Worm (Caenorhabditis elegans) whole organism, L1 larva: Measurements from ENCODE around the gene srh-35.

Source experiments
- C04F5.9 ChIP-seq: sonication (generic microtip); optimal IDR thresholded peaks from 2 replicates; lab custom pipeline; 2016; ENCODE audit warnings: missing genetic modification characterization, missing compliant biosample characterization
- C16A3.4 ChIP-seq: fragments of 150-350 bp; optimal IDR thresholded peaks from 2 replicates; lab custom pipeline; 2014; ENCODE audit warnings: missing biosample characterization, missing genetic modification characterization
- Y116A8C.19 ChIP-seq: sonication (generic microtip); optimal IDR thresholded peaks from 2 replicates; lab custom pipeline; 2016; ENCODE audit warnings: missing compliant biosample characterization, missing genetic modification characterization, borderline replicate concordance
- aly-2 ChIP-seq: fragments of 150-350 bp; optimal IDR thresholded peaks from 2 replicates; lab custom pipeline; 2014; ENCODE audit warnings: missing biosample characterization, missing genetic modification characterization
- blmp-1 ChIP-seq: fragments of 150-350 bp; optimal IDR thresholded peaks from 2 replicates; lab custom pipeline; 2014; ENCODE audit warnings: missing biosample characterization, missing genetic modification characterization
- ceh-8 ChIP-seq: fragments of 200-800 bp; sonication (Bioruptor generic); optimal IDR thresholded peaks from 2 replicates; lab custom pipeline; 2018; ENCODE audit warnings: mild to moderate bottlenecking, missing genetic modification characterization, moderate library complexity, missing compliant biosample characterization
- ceh-90 ChIP-seq: sonication (generic microtip); optimal IDR thresholded peaks from 2 replicates; lab custom pipeline; 2016; ENCODE audit warnings: missing genetic modification characterization, missing compliant biosample characterization
- dsc-1 ChIP-seq: sonication (generic microtip); optimal IDR thresholded peaks from 2 replicates; lab custom pipeline; 2016; ENCODE audit warnings: mild to moderate bottlenecking, missing genetic modification characterization, missing compliant biosample characterization
- efl-1 ChIP-seq, 4 experiments: fragments of 150-350 bp; optimal IDR thresholded peaks in 3 of 4; peaks in 1 of 4; 1 replicate in 1 of 4; 2 replicates in 3 of 4; lab custom pipeline; 2014; ENCODE audit warnings: missing biosample characterization in 2 of 4, missing genetic modification characterization in 2 of 4, missing genetic modification reagents in 2 of 4
- efl-3 ChIP-seq: fragments of 200-800 bp; sonication (Bioruptor generic); optimal IDR thresholded peaks from 2 replicates; lab custom pipeline; 2018; ENCODE audit warnings: mild to moderate bottlenecking, missing genetic modification characterization, missing compliant biosample characterization
- egl-13 ChIP-seq: sonication (generic microtip); optimal IDR thresholded peaks from 2 replicates; lab custom pipeline; 2016; ENCODE audit warnings: missing genotype, missing genetic modification reagents, missing genetic modification characterization, missing compliant biosample characterization
- egl-27 ChIP-seq, 2 experiments: fragments of 150-350 bp in 1 of 2; sonication (generic microtip); optimal IDR thresholded peaks; 3 replicates each; lab custom pipeline; 2017 to 2018; ENCODE audit warnings: missing biosample characterization in 2 of 2, missing genetic modification characterization in 2 of 2, missing genetic modification reagents in 2 of 2
- fkh-10 ChIP-seq: sonication (generic microtip); optimal IDR thresholded peaks from 2 replicates; lab custom pipeline; 2017; ENCODE audit warnings: missing biosample characterization, missing genetic modification reagents, missing genetic modification characterization
- fkh-4 ChIP-seq: sonication (generic microtip); optimal IDR thresholded peaks from 2 replicates; lab custom pipeline; 2016; ENCODE audit warnings: missing compliant biosample characterization, missing genetic modification characterization, borderline replicate concordance
- fkh-8 ChIP-seq: sonication (generic microtip); optimal IDR thresholded peaks from 2 replicates; lab custom pipeline; 2016; ENCODE audit warnings: mild to moderate bottlenecking, missing genetic modification characterization, missing compliant biosample characterization
- fos-1 ChIP-seq: fragments of 150-350 bp; optimal IDR thresholded peaks from 2 replicates; lab custom pipeline; 2014; ENCODE audit warnings: missing biosample characterization, missing genetic modification characterization
- grh-1 ChIP-seq: fragments of 200-800 bp; sonication (Bioruptor generic); IDR thresholded peaks from 2 replicates; pipeline ENCODE4 v1.3.6; 2022; ENCODE audit warnings: missing genetic modification reagents, missing genetic modification characterization, missing compliant biosample characterization
- hpl-2 ChIP-seq: fragments of 150-350 bp; optimal IDR thresholded peaks from 2 replicates; lab custom pipeline; 2014; ENCODE audit warnings: missing biosample characterization, missing genetic modification reagents, missing genetic modification characterization
- jun-1 ChIP-seq: fragments of 150-350 bp; optimal IDR thresholded peaks from 2 replicates; lab custom pipeline; 2014; ENCODE audit warnings: missing biosample characterization, missing genetic modification reagents, missing genetic modification characterization
- lin-13 ChIP-seq: fragments of 150-350 bp; optimal IDR thresholded peaks from 2 replicates; lab custom pipeline; 2014; ENCODE audit warnings: missing biosample characterization, missing genetic modification reagents, missing genetic modification characterization
- mab-9 ChIP-seq: fragments of 200-800 bp; sonication (Bioruptor generic); IDR thresholded peaks from 2 replicates; pipeline ENCODE4 v1.3.6; 2022; ENCODE audit warnings: missing genetic modification reagents, missing genetic modification characterization, missing compliant biosample characterization
- mdl-1 ChIP-seq, 2 experiments: fragments of 150-350 bp; optimal IDR thresholded peaks; 2 replicates each; lab custom pipeline; 2014 to 2017; ENCODE audit warnings: missing biosample characterization in 2 of 2, missing genetic modification characterization in 2 of 2, inconsistent platforms in 1 of 2
- mep-1 ChIP-seq: fragments of 150-350 bp; optimal IDR thresholded peaks from 2 replicates; lab custom pipeline; 2014; ENCODE audit warnings: missing biosample characterization, missing genetic modification characterization
- nhr-12 ChIP-seq: sonication (generic microtip); optimal IDR thresholded peaks from 2 replicates; lab custom pipeline; 2017; ENCODE audit warnings: missing biosample characterization, missing genetic modification characterization
- nhr-20 ChIP-seq: sonication (generic microtip); optimal IDR thresholded peaks from 2 replicates; lab custom pipeline; 2016; ENCODE audit warnings: mild to moderate bottlenecking, missing genetic modification characterization, missing compliant biosample characterization
- nhr-28 ChIP-seq: fragments of 150-350 bp; optimal IDR thresholded peaks from 2 replicates; lab custom pipeline; 2014; ENCODE audit warnings: missing biosample characterization, missing genetic modification characterization
- nhr-71 ChIP-seq: sonication (generic microtip); optimal IDR thresholded peaks from 2 replicates; lab custom pipeline; 2016; ENCODE audit warnings: mild to moderate bottlenecking, missing genetic modification characterization, moderate library complexity, missing compliant biosample characterization
- nhr-84 ChIP-seq: sonication (generic microtip); optimal IDR thresholded peaks from 2 replicates; lab custom pipeline; 2017; ENCODE audit warnings: missing biosample characterization, missing genetic modification characterization
- nhr-85 ChIP-seq: sonication (generic microtip); peaks from one replicate; lab custom pipeline; 2016; ENCODE audit warnings: missing genetic modification characterization, inconsistent platforms, missing compliant biosample characterization
- pag-3 ChIP-seq: sonication (generic microtip); optimal IDR thresholded peaks from 2 replicates; lab custom pipeline; 2017; ENCODE audit warnings: missing genetic modification characterization, mild to moderate bottlenecking, missing compliant biosample characterization, antibody characterized with exemption, borderline replicate concordance; ENCODE audit not compliant: insufficient read depth
- pax-3 ChIP-seq: fragments of 200-800 bp; sonication (Bioruptor generic); optimal IDR thresholded peaks from 2 replicates; lab custom pipeline; 2018; ENCODE audit warnings: mild to moderate bottlenecking, missing genetic modification characterization, moderate library complexity, missing compliant biosample characterization
- pqm-1 ChIP-seq: sonication (generic microtip); optimal IDR thresholded peaks from 3 replicates; lab custom pipeline; 2017; ENCODE audit warnings: missing biosample characterization, missing genetic modification characterization
- snu-23 ChIP-seq: sonication (generic microtip); optimal IDR thresholded peaks from 2 replicates; lab custom pipeline; 2016; ENCODE audit warnings: missing genetic modification characterization, missing compliant biosample characterization
- sptf-1 ChIP-seq: fragments of 150-350 bp; optimal IDR thresholded peaks from 2 replicates; lab custom pipeline; 2014; ENCODE audit warnings: missing biosample characterization, missing genetic modification characterization
- sup-37 ChIP-seq: fragments of 200-800 bp; sonication (Bioruptor generic); optimal IDR thresholded peaks from 2 replicates; lab custom pipeline; 2018; ENCODE audit warnings: mild to moderate bottlenecking, missing genetic modification characterization, missing compliant biosample characterization
- unc-62 ChIP-seq: fragments of 150-350 bp; optimal IDR thresholded peaks from 2 replicates; lab custom pipeline; 2014; ENCODE audit warnings: missing biosample characterization, missing genetic modification reagents, missing genetic modification characterization
- unc-98 ChIP-seq: fragments of 200-800 bp; sonication (Bioruptor generic); IDR thresholded peaks from 2 replicates; pipeline ENCODE4 v1.3.6; 2022; ENCODE audit warnings: missing genetic modification characterization, missing compliant biosample characterization
- vab-15 ChIP-seq: sonication (generic microtip); optimal IDR thresholded peaks from 2 replicates; lab custom pipeline; 2017; ENCODE audit warnings: missing genotype, mild to moderate bottlenecking, missing genetic modification characterization, missing compliant biosample characterization
- ztf-4 ChIP-seq: fragments of 150-350 bp; optimal IDR thresholded peaks from 2 replicates; lab custom pipeline; 2014; ENCODE audit warnings: missing biosample characterization, missing genetic modification characterization

srh-35 gene

DNA sequence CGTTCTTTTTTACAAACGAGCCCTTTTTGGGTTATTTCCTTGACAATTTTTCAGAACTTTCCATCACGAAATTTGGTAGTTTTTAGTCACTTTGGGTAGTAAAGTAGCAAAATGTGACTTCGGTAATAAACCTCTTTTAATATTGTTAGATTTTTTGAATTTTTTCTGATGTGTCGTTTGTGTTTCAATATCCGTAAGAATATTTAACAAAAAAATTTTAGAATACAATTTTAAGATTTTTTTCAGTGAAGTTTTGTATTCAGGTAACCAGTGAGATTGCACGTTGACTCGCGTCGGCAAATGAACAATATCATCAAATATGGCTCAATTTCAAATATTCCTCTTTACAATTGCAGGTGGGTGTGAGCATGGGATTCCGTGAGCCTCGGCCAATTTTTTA lies 23.6 kb upstream of the srh-35 start, which contains the start of gene srt-31:
TSS of gene srt-31 (plus strand) at position 301 of the 400 bp plus-strand sequence.
- no peak for TF ChIP-seq sptf-1
- TF ChIP-seq Y116A8C.19 (tag; lab: Kevin White, UChicago) = no peak

DNA sequence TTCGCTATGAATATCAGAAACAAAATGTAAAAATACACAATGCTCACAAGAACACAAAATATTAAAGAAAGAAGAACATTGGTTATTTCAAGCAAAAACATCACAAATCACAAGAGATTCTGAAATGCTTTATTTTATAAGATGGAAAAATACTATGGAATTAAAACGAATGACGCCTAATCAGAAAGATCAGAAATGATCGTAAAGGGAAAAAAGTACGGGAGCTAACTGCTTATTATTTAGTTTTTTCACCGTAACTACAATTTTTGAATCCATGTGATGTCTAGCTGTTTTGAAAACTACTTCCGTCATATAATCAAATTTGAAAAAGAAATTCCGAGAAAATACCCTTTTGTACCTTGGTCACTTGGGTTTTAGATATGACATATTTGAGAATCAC lies 19.4 kb upstream of the srh-35 start, which contains the start of gene srbc-57:
TSS of gene srbc-57 (minus strand) at position 101 of the 400 bp plus-strand sequence.
- TF ChIP-seq dsc-1 (tag; lab: Kevin White, UChicago) = no peak
- no peak for TF ChIP-seq C16A3.4 (tag; lab: Kevin White, UChicago)
- TF ChIP-seq nhr-84 (tag; lab: Kevin White, UChicago) = no peak
- TF ChIP-seq hpl-2 (GFP tag; lab: Kevin White, UChicago) = no peak
- peak; percentile 14 for TF ChIP-seq fkh-8
- TF ChIP-seq aly-2 (tag; lab: Kevin White, UChicago) = no peak
- TF ChIP-seq C04F5.9 (tag; lab: Kevin White, UChicago) = no peak

DNA sequence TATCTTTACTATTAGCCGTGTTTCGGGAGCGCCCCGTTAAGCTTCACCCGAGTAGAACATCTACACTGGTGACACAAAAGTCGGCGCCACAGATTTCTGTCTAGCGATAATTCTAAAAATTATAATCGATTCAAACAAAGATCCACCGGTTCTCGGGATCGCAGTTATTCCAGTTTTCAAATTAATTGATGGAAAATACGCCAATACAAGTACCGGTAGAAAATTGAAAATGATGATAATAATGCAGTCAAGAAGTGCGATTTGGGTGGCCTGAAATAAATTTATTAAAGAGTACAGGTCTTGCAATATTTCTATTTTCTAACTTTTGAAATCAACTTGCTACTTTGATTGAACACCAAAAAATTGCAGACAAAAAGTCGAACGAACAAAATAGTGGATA lies 18.5 kb upstream of the srh-35 start:
- TF ChIP-seq mdl-1 (tag; optimal IDR thresholded peaks at IDR 0.05; lab: Kevin White, UChicago) = no peak
- TF ChIP-seq snu-23 (GFP tag; lab: Kevin White, UChicago) = no peak
- no peak for TF ChIP-seq nhr-28
- no peak for TF ChIP-seq ztf-4 (tag; lab: Kevin White, UChicago)
- no peak for TF ChIP-seq vab-15 (tag; lab: Kevin White, UChicago)
- TF ChIP-seq efl-1 (optimal IDR thresholded peaks at IDR 0.05; lab: Kevin White, UChicago) = no peak
- peak in 1 of 2 experiments; percentile 85 for TF ChIP-seq efl-1 (GFP tag; optimal IDR thresholded peaks at IDR 0.05 in 1 of 2; lab: Kevin White, UChicago)
- TF ChIP-seq unc-62 = no peak
- TF ChIP-seq Y116A8C.19 (tag; lab: Kevin White, UChicago) = no peak

DNA sequence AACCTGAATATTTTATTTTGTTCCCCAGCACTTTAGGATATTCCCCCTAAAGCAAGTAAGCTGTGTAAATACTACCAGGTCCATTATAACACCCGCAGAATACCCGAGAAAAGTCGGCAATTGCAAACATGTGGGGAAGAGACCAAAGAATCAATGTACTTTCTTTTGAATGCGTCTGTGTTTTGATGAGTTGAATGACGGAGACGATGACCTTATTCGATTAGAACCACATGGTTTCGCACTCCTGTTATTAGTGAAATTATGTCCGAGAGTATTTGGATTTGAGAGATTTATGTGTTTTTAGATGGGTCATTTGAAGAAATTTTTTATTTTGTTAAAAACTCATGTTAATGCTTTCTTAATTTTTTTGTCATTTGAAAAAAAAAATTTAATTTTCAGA lies 16.3 kb upstream of the srh-35 start:
- no peak for TF ChIP-seq pqm-1
- no peak for TF ChIP-seq fos-1
- TF ChIP-seq egl-27 (tag; optimal IDR thresholded peaks at IDR 0.05; lab: Kevin White, UChicago) = no peak
- TF ChIP-seq mdl-1 (tag; optimal IDR thresholded peaks at IDR 0.05; lab: Kevin White, UChicago) = no peak
- no peak for TF ChIP-seq pag-3 (tag; lab: Kevin White, UChicago)
- TF ChIP-seq mab-9 = no peak
- no peak for TF ChIP-seq unc-98
- TF ChIP-seq nhr-85 (tag; lab: Kevin White, UChicago) = peak; percentile 78
- peak; percentile 90 for TF ChIP-seq dsc-1 (tag; lab: Kevin White, UChicago)
- TF ChIP-seq ceh-90 (tag; lab: Kevin White, UChicago) = no peak
- TF ChIP-seq efl-3 (GFP tag; lab: Kevin White, UChicago) = no peak
- peak; percentile 89 for TF ChIP-seq blmp-1 (tag; lab: Kevin White, UChicago)
- no peak for TF ChIP-seq fkh-10 (GFP tag; lab: Kevin White, UChicago)
- peak; percentile 10 for TF ChIP-seq lin-13 (GFP tag; lab: Kevin White, UChicago)
- no peak for TF ChIP-seq egl-13 (tag; lab: Kevin White, UChicago)
- no peak for TF ChIP-seq grh-1 (GFP tag; lab: Robert Waterston, UW)
- TF ChIP-seq nhr-84 (tag; lab: Kevin White, UChicago) = no peak
- no peak for TF ChIP-seq ceh-8 (GFP tag; lab: Kevin White, UChicago)
- TF ChIP-seq nhr-71 (tag; lab: Kevin White, UChicago) = peak; percentile 45
- TF ChIP-seq mep-1 = peak; percentile 2
- TF ChIP-seq nhr-12 = no peak
- TF ChIP-seq snu-23 (GFP tag; lab: Kevin White, UChicago) = no peak
- no peak for TF ChIP-seq pax-3 (tag; lab: Kevin White, UChicago)
- TF ChIP-seq jun-1 (tag; lab: Kevin White, UChicago) = no peak
- TF ChIP-seq nhr-20 = peak; percentile 4
- TF ChIP-seq fkh-8 = no peak
- TF ChIP-seq fkh-4 (tag; lab: Kevin White, UChicago) = peak; percentile 32
- no peak for TF ChIP-seq sup-37
